Worm (Caenorhabditis elegans) whole organism, young adult: ENCODE measurements around the gene R148.3.

Source experiments
- C06A6.2 ChIP-seq: fragments of 200-800 bp; sonication (Bioruptor generic); conservative IDR thresholded peaks from 2 replicates; pipeline ENCODE4 v1.3.6; 2022; ENCODE audit warnings: missing genetic modification characterization, missing compliant biosample characterization
- C17E4.6 ChIP-seq: fragments of 200-800 bp; sonication (Bioruptor generic); IDR thresholded peaks from 2 replicates; pipeline ENCODE4 v1.3.6; 2022; ENCODE audit warnings: missing genetic modification reagents, missing genetic modification characterization, missing compliant biosample characterization
- F22D6.2 ChIP-seq: sonication (generic microtip); optimal IDR thresholded peaks from 2 replicates; lab custom pipeline; 2016; ENCODE audit warnings: mild to moderate bottlenecking, missing genetic modification characterization, missing compliant biosample characterization
- F39B2.1 ChIP-seq: fragments of 200-800 bp; sonication (Bioruptor generic); IDR thresholded peaks from 2 replicates; pipeline ENCODE4 v1.3.6; 2022; ENCODE audit warnings: missing genetic modification reagents, missing genetic modification characterization, missing compliant biosample characterization
- F49E8.2 ChIP-seq: sonication (generic microtip); optimal IDR thresholded peaks from 3 replicates; lab custom pipeline; 2017; ENCODE audit warnings: missing genetic modification characterization, mild to moderate bottlenecking, missing compliant biosample characterization, antibody characterized with exemption, moderate library complexity; ENCODE audit not compliant: insufficient read depth
- F52B5.7 ChIP-seq: sonication (generic microtip); optimal IDR thresholded peaks from 2 replicates; lab custom pipeline; 2016; ENCODE audit warnings: mild to moderate bottlenecking, missing genetic modification characterization, missing compliant biosample characterization
- F55B11.4 ChIP-seq: sonication (generic microtip); optimal IDR thresholded peaks from 2 replicates; lab custom pipeline; 2016; ENCODE audit warnings: missing compliant biosample characterization, missing genetic modification characterization, borderline replicate concordance; ENCODE audit not compliant: insufficient read depth
- F57A8.1 ChIP-seq: fragments of 200-800 bp; sonication (Bioruptor generic); optimal IDR thresholded peaks from 2 replicates; lab custom pipeline; 2018; ENCODE audit warnings: mild to moderate bottlenecking, missing genetic modification characterization, moderate library complexity, missing compliant biosample characterization
- Y53F4B.3 ChIP-seq: fragments of 200-800 bp; sonication (Bioruptor generic); IDR thresholded peaks from 2 replicates; pipeline ENCODE4 v1.3.6; 2022; ENCODE audit warnings: missing genetic modification reagents, missing genetic modification characterization, missing compliant biosample characterization
- Y56A3A.18 ChIP-seq: fragments of 200-800 bp; sonication (Bioruptor generic); IDR thresholded peaks from 2 replicates; pipeline ENCODE4 v1.3.6; 2022; ENCODE audit warnings: missing genetic modification reagents, missing genetic modification characterization, missing compliant biosample characterization
- Y79H2A.3 ChIP-seq: fragments of 200-800 bp; sonication (Bioruptor generic); conservative IDR thresholded peaks from 2 replicates; pipeline ENCODE4 v1.3.6; 2022; ENCODE audit warnings: missing genetic modification reagents, missing genetic modification characterization, missing compliant biosample characterization
- aptf-2 ChIP-seq: fragments of 200-800 bp; sonication (Bioruptor generic); conservative IDR thresholded peaks from 2 replicates; pipeline ENCODE4 v1.3.6; 2022; ENCODE audit warnings: missing genetic modification reagents, missing genetic modification characterization, missing compliant biosample characterization
- attf-3 ChIP-seq: fragments of 200-800 bp; sonication (Bioruptor generic); conservative IDR thresholded peaks from 2 replicates; pipeline ENCODE4 v1.3.6; 2022; ENCODE audit warnings: missing genetic modification reagents, missing genetic modification characterization, missing compliant biosample characterization
- attf-5 ChIP-seq: fragments of 200-800 bp; sonication (Bioruptor generic); optimal IDR thresholded peaks from 2 replicates; lab custom pipeline; 2018; ENCODE audit warnings: mild to moderate bottlenecking, missing genetic modification characterization, missing compliant biosample characterization
- ccch-3 ChIP-seq: fragments of 200-800 bp; sonication (Bioruptor generic); optimal IDR thresholded peaks from 2 replicates; lab custom pipeline; 2018; ENCODE audit warnings: mild to moderate bottlenecking, missing genetic modification characterization, missing compliant biosample characterization
- cebp-2 ChIP-seq: fragments of 200-800 bp; sonication (Bioruptor generic); IDR thresholded peaks from 2 replicates; pipeline ENCODE4 v1.3.6; 2022; ENCODE audit warnings: missing genetic modification characterization, missing compliant biosample characterization
- ceh-40 ChIP-seq: fragments of 200-800 bp; sonication (Bioruptor generic); IDR thresholded peaks from 2 replicates; pipeline ENCODE4 v1.3.6; 2022; ENCODE audit warnings: missing genetic modification characterization, missing compliant biosample characterization
- dox-1 ChIP-seq: fragments of 200-800 bp; sonication (Bioruptor generic); IDR thresholded peaks from 2 replicates; pipeline ENCODE4 v1.3.6; 2022; ENCODE audit warnings: missing genetic modification reagents, missing genetic modification characterization, missing compliant biosample characterization
- dpff-1 ChIP-seq: sonication (generic microtip); optimal IDR thresholded peaks from 2 replicates; lab custom pipeline; 2017; ENCODE audit warnings: mild to moderate bottlenecking, missing genetic modification characterization, missing compliant biosample characterization
- dpl-1 ChIP-seq: fragments of 150-350 bp; optimal IDR thresholded peaks from 2 replicates; lab custom pipeline; 2014; ENCODE audit warnings: missing biosample characterization, missing genetic modification reagents, missing genetic modification characterization
- efl-1 ChIP-seq: fragments of 150-350 bp; optimal IDR thresholded peaks from 2 replicates; lab custom pipeline; 2014; ENCODE audit warnings: missing biosample characterization, missing genetic modification reagents, missing genetic modification characterization
- egl-44 ChIP-seq: fragments of 200-800 bp; sonication (Bioruptor generic); IDR thresholded peaks from 2 replicates; pipeline ENCODE4 v1.3.6; 2022; ENCODE audit warnings: missing genetic modification reagents, missing genetic modification characterization, missing compliant biosample characterization
- egrh-3 ChIP-seq: fragments of 200-800 bp; sonication (Bioruptor generic); IDR thresholded peaks from 2 replicates; pipeline ENCODE4 v1.3.6; 2022; ENCODE audit warnings: missing genetic modification reagents, missing genetic modification characterization, missing compliant biosample characterization
- ets-4 ChIP-seq: fragments of 200-800 bp; sonication (Bioruptor generic); optimal IDR thresholded peaks from 2 replicates; lab custom pipeline; 2018; ENCODE audit warnings: mild to moderate bottlenecking, missing genetic modification characterization, missing compliant biosample characterization
- gei-17 ChIP-seq: fragments of 200-800 bp; sonication (Bioruptor generic); optimal IDR thresholded peaks from 2 replicates; lab custom pipeline; 2018; ENCODE audit warnings: mild to moderate bottlenecking, missing genetic modification characterization, missing compliant biosample characterization
- him-1 ChIP-seq: sonication (generic microtip); optimal IDR thresholded peaks from 2 replicates; lab custom pipeline; 2016; ENCODE audit warnings: missing genotype, missing genetic modification reagents, missing genetic modification characterization, missing compliant biosample characterization
- hlh-12 ChIP-seq: sonication (generic microtip); optimal IDR thresholded peaks from 2 replicates; lab custom pipeline; 2016; ENCODE audit warnings: missing genetic modification characterization, missing compliant biosample characterization
- hrde-1 ChIP-seq: sonication (generic microtip); optimal IDR thresholded peaks from 2 replicates; lab custom pipeline; 2016; ENCODE audit warnings: missing genetic modification characterization, mild to moderate bottlenecking, missing compliant biosample characterization, moderate library complexity, missing genotype, missing genetic modification reagents, borderline replicate concordance
- let-526 ChIP-seq: fragments of 200-800 bp; sonication (Bioruptor generic); IDR thresholded peaks from 2 replicates; pipeline ENCODE4 v1.3.6; 2022; ENCODE audit warnings: missing genetic modification reagents, missing genetic modification characterization, missing compliant biosample characterization
- lin-35 ChIP-seq, 3 experiments: fragments of 150-350 bp in 2 of 3; sonication (generic microtip) in 1 of 3; optimal IDR thresholded peaks; 2 replicates each; lab custom pipeline; 2014 to 2018; ENCODE audit warnings: missing biosample characterization in 3 of 3, missing genetic modification characterization in 3 of 3, missing genetic modification reagents in 3 of 3
- madf-3 ChIP-seq: fragments of 200-800 bp; sonication (Bioruptor generic); IDR thresholded peaks from 2 replicates; pipeline ENCODE4 v1.3.6; 2022; ENCODE audit warnings: missing genetic modification reagents, missing genetic modification characterization, missing compliant biosample characterization
- madf-8 ChIP-seq: fragments of 200-800 bp; sonication (Bioruptor generic); conservative IDR thresholded peaks from 2 replicates; pipeline ENCODE4 v1.3.6; 2022; ENCODE audit warnings: missing genetic modification reagents, missing genetic modification characterization, missing compliant biosample characterization
- mes-4 ChIP-seq: sonication (generic microtip); optimal IDR thresholded peaks from 2 replicates; lab custom pipeline; 2016; ENCODE audit warnings: missing genotype, missing genetic modification characterization, missing compliant biosample characterization
- mxl-1 ChIP-seq: sonication (generic microtip); optimal IDR thresholded peaks from 2 replicates; lab custom pipeline; 2016; ENCODE audit warnings: missing genetic modification characterization, missing compliant biosample characterization
- nfya-1 ChIP-seq: sonication (generic microtip); optimal IDR thresholded peaks from 2 replicates; lab custom pipeline; 2017; ENCODE audit warnings: antibody characterized with exemption, missing compliant biosample characterization, missing genetic modification characterization, borderline replicate concordance; ENCODE audit not compliant: insufficient read depth
- nfya-2 ChIP-seq: fragments of 200-800 bp; sonication (Bioruptor generic); IDR thresholded peaks from 2 replicates; pipeline ENCODE4 v1.3.6; 2022; ENCODE audit warnings: missing genetic modification reagents, missing genetic modification characterization, missing compliant biosample characterization
- nhr-90 ChIP-seq: sonication (generic microtip); optimal IDR thresholded peaks from 2 replicates; lab custom pipeline; 2016; ENCODE audit warnings: missing genotype, mild to moderate bottlenecking, missing genetic modification characterization, missing compliant biosample characterization
- rcor-1 ChIP-seq: fragments of 200-800 bp; sonication (Bioruptor generic); IDR thresholded peaks from 2 replicates; pipeline ENCODE4 v1.3.6; 2022; ENCODE audit warnings: missing genetic modification reagents, missing genetic modification characterization, missing compliant biosample characterization
- rec-8 ChIP-seq, 2 experiments: sonication (generic microtip); optimal IDR thresholded peaks; 2 replicates each; lab custom pipeline; 2016; ENCODE audit warnings: mild to moderate bottlenecking in 2 of 2, missing genetic modification characterization in 2 of 2, missing genetic modification reagents in 2 of 2, missing genotype in 2 of 2, missing biosample characterization in 1 of 2, missing compliant biosample characterization in 1 of 2, moderate library complexity in 1 of 2
- sdz-38 ChIP-seq: sonication (generic microtip); optimal IDR thresholded peaks from 2 replicates; lab custom pipeline; 2016; ENCODE audit warnings: missing genotype, missing genetic modification characterization, missing compliant biosample characterization
- snpc-1.1 ChIP-seq: sonication (generic microtip); optimal IDR thresholded peaks from 2 replicates; lab custom pipeline; 2017; ENCODE audit warnings: missing genetic modification characterization, mild to moderate bottlenecking, missing compliant biosample characterization, antibody characterized with exemption, moderate library complexity, missing genotype, missing genetic modification reagents; ENCODE audit not compliant: insufficient read depth
- snpc-1.3 ChIP-seq: sonication (generic microtip); optimal IDR thresholded peaks from 2 replicates; lab custom pipeline; 2017; ENCODE audit warnings: missing genetic modification characterization, mild to moderate bottlenecking, missing compliant biosample characterization, antibody characterized with exemption, moderate library complexity, missing genotype, missing genetic modification reagents; ENCODE audit not compliant: insufficient read depth
- snpc-3.4 ChIP-seq: sonication (generic microtip); optimal IDR thresholded peaks from 2 replicates; lab custom pipeline; 2017; ENCODE audit warnings: missing genetic modification characterization, mild to moderate bottlenecking, missing compliant biosample characterization, antibody characterized with exemption, moderate library complexity, missing genotype, missing genetic modification reagents
- somi-1 ChIP-seq: fragments of 200-800 bp; sonication (Bioruptor generic); optimal IDR thresholded peaks from 2 replicates; lab custom pipeline; 2018; ENCODE audit warnings: mild to moderate bottlenecking, missing genetic modification characterization, missing compliant biosample characterization
- tbp1 ChIP-seq: fragments of 200-800 bp; sonication (Bioruptor generic); optimal IDR thresholded peaks from 2 replicates; lab custom pipeline; 2018; ENCODE audit warnings: mild to moderate bottlenecking, missing genetic modification characterization, missing compliant biosample characterization
- unc-62 ChIP-seq: fragments of 150-350 bp; optimal IDR thresholded peaks from 2 replicates; lab custom pipeline; 2014; ENCODE audit warnings: missing biosample characterization, missing genetic modification reagents, missing genetic modification characterization
- xnd-1 ChIP-seq: sonication (generic microtip); optimal IDR thresholded peaks from 2 replicates; lab custom pipeline; 2016; ENCODE audit warnings: missing genotype, missing genetic modification reagents, missing genetic modification characterization, missing compliant biosample characterization
- ztf-25 ChIP-seq: fragments of 200-800 bp; sonication (Bioruptor generic); IDR thresholded peaks from 2 replicates; pipeline ENCODE4 v1.3.6; 2022; ENCODE audit warnings: missing genetic modification reagents, missing genetic modification characterization, missing compliant biosample characterization
- ztf-6 ChIP-seq: fragments of 200-800 bp; sonication (Bioruptor generic); IDR thresholded peaks from 2 replicates; pipeline ENCODE4 v1.3.6; 2022; ENCODE audit warnings: missing genetic modification reagents, missing genetic modification characterization, missing compliant biosample characterization

Gene R148.3

DNA sequence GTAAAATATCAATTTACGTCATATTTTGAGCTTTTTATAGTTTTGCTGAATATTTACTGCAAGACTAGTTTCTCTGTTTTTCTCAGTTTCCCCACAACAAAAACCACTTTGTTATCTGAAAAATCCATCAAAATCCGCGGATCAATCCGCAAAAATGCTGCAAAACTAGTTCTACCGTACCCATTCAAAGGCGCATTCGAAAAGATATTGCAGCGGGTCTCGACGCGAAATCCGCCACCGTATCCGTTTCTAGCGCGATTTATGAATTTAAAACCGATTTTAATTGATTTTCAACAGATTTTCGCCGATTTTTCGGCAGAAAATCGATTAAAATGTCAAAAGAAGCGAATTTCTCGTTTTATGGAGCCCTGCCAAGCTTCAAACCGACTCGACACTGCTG lies 3.7 kb upstream of the R148.3 start, which contains the start of gene R148.4 (continued):
- no peak for TF ChIP-seq mes-4 (tag; lab: Kevin White, UChicago)
- TF ChIP-seq madf-8 (GFP tag; lab: Robert Waterston, UW): peak; percentile 89
- no peak for TF ChIP-seq hrde-1 (tag; lab: Kevin White, UChicago)
- no peak for TF ChIP-seq F22D6.2 (tag; lab: Kevin White, UChicago)
- TF ChIP-seq snpc-3.4 (tag; lab: Kevin White, UChicago): peak; percentile 58
- no peak for TF ChIP-seq nhr-90 (tag; lab: Kevin White, UChicago)
- TF ChIP-seq F57A8.1 (GFP tag; lab: Kevin White, UChicago): no peak
- TF ChIP-seq egl-44: no peak
- TF ChIP-seq mxl-1: no peak
- TF ChIP-seq F39B2.1: no peak
- no peak for TF ChIP-seq sdz-38
- no peak for TF ChIP-seq attf-3 (GFP tag; lab: Robert Waterston, UW)
- TF ChIP-seq somi-1 (GFP tag; lab: Kevin White, UChicago): no peak
- no peak for TF ChIP-seq Y79H2A.3 (GFP tag; lab: Robert Waterston, UW)
- no peak for TF ChIP-seq ceh-40 (GFP tag; lab: Robert Waterston, UW)
- TF ChIP-seq rcor-1 (GFP tag; lab: Robert Waterston, UW): 0 out of 2 replicates have a peak, but pooled peaks have one; percentile 25
- no peak for TF ChIP-seq egrh-3 (GFP tag; lab: Robert Waterston, UW)
- no peak for TF ChIP-seq hlh-12 (tag; lab: Kevin White, UChicago)
- no peak for TF ChIP-seq cebp-2 (GFP tag; lab: Robert Waterston, UW)
- TF ChIP-seq tbp1 (GFP tag; lab: Kevin White, UChicago): peak; percentile 54
- peak; percentile 72 for TF ChIP-seq efl-1 (GFP tag; lab: Kevin White, UChicago)
- TF ChIP-seq attf-5 (GFP tag; lab: Kevin White, UChicago): no peak
- no peak for TF ChIP-seq madf-3 (GFP tag; lab: Robert Waterston, UW)
- TF ChIP-seq dpl-1 (GFP tag; lab: Kevin White, UChicago): peak; percentile 51
- no peak for TF ChIP-seq ets-4 (GFP tag; lab: Kevin White, UChicago)
- peak; percentile 39 for TF ChIP-seq him-1
- TF ChIP-seq let-526 (GFP tag; lab: Robert Waterston, UW): no peak
- TF ChIP-seq unc-62 (GFP tag; lab: Kevin White, UChicago): no peak
- no peak for TF ChIP-seq snpc-1.1 (tag; lab: Kevin White, UChicago)
- TF ChIP-seq ztf-25 (GFP tag; lab: Robert Waterston, UW): no peak
- no peak for TF ChIP-seq F49E8.2 (tag; lab: Kevin White, UChicago)
- no peak for TF ChIP-seq ccch-3 (GFP tag; lab: Kevin White, UChicago)
- peak; percentile 73 for TF ChIP-seq dox-1 (GFP tag; lab: Robert Waterston, UW)
- no peak for TF ChIP-seq gei-17
- no peak for TF ChIP-seq rec-8 (tag; optimal IDR thresholded peaks at IDR 0.05; lab: Kevin White, UChicago)
- TF ChIP-seq snpc-1.3 (tag; lab: Kevin White, UChicago): no peak
- no peak for TF ChIP-seq Y53F4B.3 (GFP tag; lab: Robert Waterston, UW)
- no peak for TF ChIP-seq lin-35 (GFP tag; optimal IDR thresholded peaks at IDR 0.05; lab: Kevin White, UChicago)
- TF ChIP-seq xnd-1: peak; percentile 96
- no peak for TF ChIP-seq ztf-6 (GFP tag; lab: Robert Waterston, UW)
- TF ChIP-seq C17E4.6: no peak
- TF ChIP-seq Y56A3A.18 (GFP tag; lab: Robert Waterston, UW): no peak
- no peak for TF ChIP-seq dpff-1
- no peak for TF ChIP-seq aptf-2 (GFP tag; lab: Robert Waterston, UW)
- no peak for TF ChIP-seq F52B5.7 (tag; lab: Kevin White, UChicago)
- TF ChIP-seq F55B11.4 (tag; lab: Kevin White, UChicago): no peak
- no peak for TF ChIP-seq nfya-2
- TF ChIP-seq C06A6.2 (GFP tag; lab: Robert Waterston, UW): no peak
- TF ChIP-seq nfya-1 (tag; lab: Kevin White, UChicago): no peak
